Fruit fly (Drosophila melanogaster) whole organism, prepupa: ENCODE measurements around the gene CG7126.

Experiments used
- CG3919 ChIP-seq: fragments of 200-800 bp; sonication (Bioruptor generic); optimal IDR thresholded peaks from 3 replicates; lab custom pipeline; 2016; ENCODE audit warnings: missing biosample characterization, missing genetic modification characterization
- Hr38 ChIP-seq: sonication (Bioruptor generic); optimal IDR thresholded peaks from 2 replicates; lab custom pipeline; 2016; ENCODE audit warnings: missing biosample characterization, missing genetic modification characterization
- Sox15 ChIP-seq: fragments of 200-800 bp; sonication (Bioruptor generic); optimal IDR thresholded peaks from 3 replicates; lab custom pipeline; 2016; ENCODE audit warnings: missing biosample characterization, missing genetic modification characterization

DNA sequence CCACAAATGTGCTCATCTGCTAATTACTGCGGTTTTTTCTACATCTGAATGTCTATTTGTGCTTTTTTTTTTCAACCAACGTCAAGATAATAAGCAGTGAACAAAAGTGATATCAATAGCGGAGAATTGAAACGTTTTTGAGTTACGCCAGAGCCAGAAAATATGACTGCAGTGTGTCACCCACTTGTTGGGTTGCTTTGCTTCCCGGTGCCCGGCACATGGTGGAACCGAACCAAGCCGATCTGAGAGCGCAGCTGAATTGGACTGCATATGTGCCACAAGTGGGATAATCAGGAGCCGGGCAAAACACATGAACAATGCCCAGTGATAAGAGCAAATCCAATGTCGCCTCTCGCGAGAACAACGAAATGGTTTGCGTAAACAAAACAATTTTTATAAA, 10.3 kb downstream of the CG7126 start:
- TF ChIP-seq CG3919 (GFP tag; lab: Kevin White, UChicago) (no peak), Hr38 (GFP tag; lab: Kevin White, UChicago) (no peak), Sox15 (GFP tag; lab: Kevin White, UChicago) (no peak)
